Fruit fly (Drosophila melanogaster) Kc167 (cell line): ENCODE data around the gene Cdc42.

Experiments used
- Myc ChIP-seq: fragments of >200 bp; optimal IDR thresholded peaks from 2 replicates; lab custom pipeline; 2017; ENCODE audit warnings: missing external identifiers
- Sin3A ChIP-seq: fragments of >200 bp; optimal IDR thresholded peaks from 2 replicates; lab custom pipeline; 2018; ENCODE audit warnings: missing external identifiers
- h ChIP-seq: fragments of >200 bp; optimal IDR thresholded peaks from 3 replicates; lab custom pipeline; 2018; ENCODE audit warnings: missing external identifiers
- insv ChIP-seq: fragments of >200 bp; optimal IDR thresholded peaks from 3 replicates; lab custom pipeline; 2018; ENCODE audit warnings: missing external identifiers
- psq ChIP-seq: fragments of >200 bp; optimal IDR thresholded peaks from 2 replicates; lab custom pipeline; 2017; ENCODE audit warnings: missing external identifiers
- ttk ChIP-seq: sonication (Bioruptor generic); optimal IDR thresholded peaks from 2 replicates; lab custom pipeline; 2017; ENCODE audit warnings: missing external identifiers

The Cdc42 gene

DNA sequence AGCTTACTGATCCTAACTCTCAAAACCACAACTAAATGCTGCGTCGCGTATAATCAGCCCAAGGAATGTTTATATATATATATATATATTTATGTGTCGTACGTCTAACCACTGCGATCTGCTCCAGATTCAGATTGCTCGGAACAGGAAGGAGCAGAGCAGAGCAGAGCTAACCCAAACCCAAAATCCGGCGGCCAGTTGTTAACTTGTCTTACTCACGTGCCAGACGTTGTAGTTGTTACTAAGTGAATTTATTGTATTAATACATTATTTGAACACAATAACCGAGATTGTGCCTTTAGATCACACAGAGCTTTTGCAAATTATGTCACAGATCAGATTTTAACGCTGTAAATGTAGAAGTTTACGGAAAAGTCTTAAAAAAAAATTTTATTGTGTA, 51.1 kb downstream of the Cdc42 start, which contains the start of gene Alr:
TSS of gene Alr (plus strand) at position 301 of the 400 bp plus-strand sequence.
- TF ChIP-seq psq (lab: Kevin White, UChicago) (no peak), h (lab: Kevin White, UChicago) (no peak), Myc (no peak), insv (lab: Kevin White, UChicago) (no peak), ttk (lab: Kevin White, UChicago) (no peak), Sin3A (lab: Kevin White, UChicago) (no peak)

DNA sequence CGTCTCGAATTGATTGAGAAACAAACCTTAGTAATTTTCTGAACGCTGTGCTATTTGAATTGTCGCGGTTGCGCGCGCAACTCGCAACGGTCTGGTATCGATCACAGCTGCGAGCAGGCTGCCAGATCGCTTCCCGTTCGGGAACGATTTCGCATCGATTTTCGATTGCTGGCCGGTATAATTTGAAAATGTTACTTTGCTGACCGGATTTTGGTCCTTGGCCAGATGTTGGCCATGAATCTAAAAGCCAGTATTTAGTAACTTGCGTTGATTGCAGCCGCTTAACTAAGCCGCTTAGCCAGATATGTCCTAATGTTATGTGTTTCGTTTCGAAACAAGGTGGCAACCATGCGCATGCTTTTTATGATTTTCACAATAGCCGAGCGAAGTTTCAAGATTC, 51.7 kb downstream of the Cdc42 start:
- TF ChIP-seq Myc (no peak), psq (lab: Kevin White, UChicago) (no peak), Sin3A (lab: Kevin White, UChicago) (no peak), ttk (lab: Kevin White, UChicago) (no peak), h (lab: Kevin White, UChicago) (no peak), insv (lab: Kevin White, UChicago) (no peak)
